Worm (Caenorhabditis elegans) whole organism, L4/young adult: ENCODE measurements around the gene C55C3.73.

Experiments used
- dao-5 ChIP-seq: sonication (generic microtip); optimal IDR thresholded peaks from 2 replicates; lab custom pipeline; 2016; ENCODE audit warnings: missing genotype, missing genetic modification characterization, moderate library complexity, missing compliant biosample characterization
- him-1 ChIP-seq: sonication (generic microtip); optimal IDR thresholded peaks from 2 replicates; lab custom pipeline; 2016; ENCODE audit warnings: missing genotype, missing genetic modification reagents, missing genetic modification characterization, missing compliant biosample characterization

DNA sequence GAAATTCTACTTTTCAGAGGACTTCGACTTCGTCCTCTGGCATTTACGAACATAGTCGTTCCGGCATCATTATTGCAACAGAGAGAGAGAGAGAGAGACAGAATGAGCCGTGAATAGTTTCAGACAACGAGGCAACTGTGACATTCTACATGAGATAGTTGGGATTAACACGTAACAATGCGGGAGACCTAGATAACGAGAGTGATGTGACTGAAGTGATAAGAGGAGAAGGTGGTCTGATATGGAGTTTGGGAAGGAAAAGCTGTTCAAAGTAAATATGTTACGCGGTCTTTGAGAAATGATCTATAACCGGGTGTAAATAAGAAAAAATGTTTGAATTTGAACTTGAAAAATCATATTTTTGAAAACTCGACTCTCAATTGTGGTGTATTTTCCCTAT lies 43.8 kb downstream of the C55C3.73 start:
- TF ChIP-seq him-1 (tag; lab: Kevin White, UChicago) (no peak), dao-5 (tag; lab: Kevin White, UChicago) (no peak)
